Worm (Caenorhabditis elegans) whole organism, young adult: ENCODE data around the gene trr-1.

Experiments
- akir-1 ChIP-seq: fragments of 200-800 bp; sonication (Bioruptor generic); optimal IDR thresholded peaks from 2 replicates; lab custom pipeline; 2018; ENCODE audit warnings: mild to moderate bottlenecking, missing genetic modification characterization, moderate library complexity, missing compliant biosample characterization
- ets-4 ChIP-seq: fragments of 200-800 bp; sonication (Bioruptor generic); optimal IDR thresholded peaks from 2 replicates; lab custom pipeline; 2018; ENCODE audit warnings: mild to moderate bottlenecking, missing genetic modification characterization, missing compliant biosample characterization

DNA sequence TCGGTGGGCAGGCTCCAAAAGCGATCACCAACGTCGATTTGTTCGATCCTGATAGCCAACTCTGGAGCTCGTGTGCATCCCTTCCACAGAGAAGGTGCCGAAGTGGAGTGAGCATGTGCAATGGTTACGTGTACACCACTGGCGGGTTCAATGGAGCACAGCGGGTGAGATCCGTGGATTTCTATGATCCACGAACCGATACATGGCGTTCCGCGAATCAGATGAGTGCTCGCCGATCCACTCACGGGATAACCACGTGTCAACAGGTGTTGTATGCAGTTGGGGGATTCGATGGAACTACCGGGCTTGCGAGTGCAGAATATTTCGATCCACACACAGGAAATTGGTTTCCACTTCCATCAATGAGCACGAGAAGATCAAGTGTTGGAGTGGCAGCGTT, 15.1 kb upstream of the trr-1 start:
- TF ChIP-seq akir-1 (no peak), ets-4 (GFP tag; lab: Kevin White, UChicago) (no peak)
